Worm (Caenorhabditis elegans) whole organism, L4 larva: ENCODE measurements around the gene C08B6.6.

ENCODE experiments used
- F26F4.8 ChIP-seq: fragments of 200-800 bp; sonication (Bioruptor generic); conservative IDR thresholded peaks from 2 replicates; pipeline ENCODE4 v1.3.6; 2022; ENCODE audit warnings: missing genetic modification characterization, missing compliant biosample characterization
- F49E8.2 ChIP-seq: sonication (generic microtip); optimal IDR thresholded peaks from 2 replicates; lab custom pipeline; 2016; ENCODE audit warnings: missing compliant biosample characterization, mild to moderate bottlenecking, missing genetic modification characterization, borderline replicate concordance
- T20F7.1 ChIP-seq: fragments of 200-800 bp; sonication (Bioruptor generic); optimal IDR thresholded peaks from 2 replicates; lab custom pipeline; 2018; ENCODE audit warnings: mild to moderate bottlenecking, missing genetic modification characterization, missing compliant biosample characterization
- T26A8.4 ChIP-seq: fragments of 200-800 bp; sonication (Bioruptor generic); IDR thresholded peaks from 2 replicates; pipeline ENCODE4 v1.3.6; 2022; ENCODE audit warnings: missing genetic modification characterization, missing compliant biosample characterization
- Y105C5A.15 ChIP-seq: fragments of 200-800 bp; sonication (Bioruptor generic); IDR thresholded peaks from 2 replicates; pipeline ENCODE4 v1.3.6; 2022; ENCODE audit warnings: missing genetic modification characterization, missing compliant biosample characterization
- Y5F2A.4 ChIP-seq: fragments of 200-800 bp; sonication (Bioruptor generic); optimal IDR thresholded peaks from 2 replicates; lab custom pipeline; 2018; ENCODE audit warnings: mild to moderate bottlenecking, missing genetic modification characterization, missing compliant biosample characterization
- Y75B8A.6 ChIP-seq: fragments of 200-800 bp; sonication (Bioruptor generic); IDR thresholded peaks from 2 replicates; pipeline ENCODE4 v1.3.6; 2022; ENCODE audit warnings: missing genetic modification reagents, missing genetic modification characterization, missing compliant biosample characterization
- ama-1 ChIP-seq: fragments of 150-350 bp; optimal IDR thresholded peaks from 2 replicates; lab custom pipeline; 2014; ENCODE audit warnings: inconsistent platforms, mixed read lengths
- ceh-44 ChIP-seq: fragments of 200-800 bp; sonication (Bioruptor generic); IDR thresholded peaks from 2 replicates; pipeline ENCODE4 v1.3.6; 2022; ENCODE audit warnings: missing genetic modification reagents, missing genetic modification characterization, missing compliant biosample characterization
- ceh-62 ChIP-seq: sonication (generic microtip); optimal IDR thresholded peaks from 2 replicates; lab custom pipeline; 2017; ENCODE audit warnings: missing biosample characterization, missing genetic modification characterization
- cey-2 ChIP-seq: sonication (generic microtip); optimal IDR thresholded peaks from 3 replicates; lab custom pipeline; 2017; ENCODE audit warnings: missing genetic modification characterization, mild to moderate bottlenecking, missing compliant biosample characterization, antibody characterized with exemption, borderline replicate concordance; ENCODE audit not compliant: insufficient read depth
- ctbp-1 ChIP-seq: fragments of 200-800 bp; sonication (Bioruptor generic); IDR thresholded peaks from 2 replicates; pipeline ENCODE4 v1.3.6; 2022; ENCODE audit warnings: missing genetic modification reagents, missing genetic modification characterization, missing compliant biosample characterization
- daf-12 ChIP-seq: fragments of 150-350 bp; optimal IDR thresholded peaks from 2 replicates; lab custom pipeline; 2014; ENCODE audit warnings: missing biosample characterization, missing genetic modification reagents, missing genetic modification characterization
- daf-16 ChIP-seq, 3 experiments: sonication (generic microtip); optimal IDR thresholded peaks; 2 replicates each; lab custom pipeline; 2016 to 2017; ENCODE audit warnings: missing genetic modification characterization in 3 of 3, missing genetic modification reagents in 3 of 3, mild to moderate bottlenecking in 2 of 3, missing compliant biosample characterization in 2 of 3, missing biosample characterization in 1 of 3, moderate library complexity in 1 of 3
- daf-8 ChIP-seq: fragments of 200-800 bp; sonication (Bioruptor generic); IDR thresholded peaks from 2 replicates; pipeline ENCODE4 v1.3.6; 2022; ENCODE audit warnings: missing genetic modification characterization, missing compliant biosample characterization
- dmd-9 ChIP-seq: fragments of 200-800 bp; sonication (Bioruptor generic); IDR thresholded peaks from 2 replicates; pipeline ENCODE4 v1.3.6; 2022; ENCODE audit warnings: missing genetic modification reagents, missing genetic modification characterization, missing compliant biosample characterization
- dpl-1 ChIP-seq: fragments of 150-350 bp; optimal IDR thresholded peaks from 2 replicates; lab custom pipeline; 2014; ENCODE audit warnings: missing biosample characterization, missing genetic modification reagents, missing genetic modification characterization
- dve-1 ChIP-seq: sonication (generic microtip); optimal IDR thresholded peaks from 2 replicates; lab custom pipeline; 2017; ENCODE audit warnings: antibody characterized with exemption, mild to moderate bottlenecking, missing genetic modification characterization, missing compliant biosample characterization; ENCODE audit not compliant: insufficient read depth
- gei-8 ChIP-seq: fragments of 200-800 bp; sonication (Bioruptor generic); optimal IDR thresholded peaks from 2 replicates; lab custom pipeline; 2018; ENCODE audit warnings: mild to moderate bottlenecking, missing genetic modification characterization, missing compliant biosample characterization
- hlh-11 ChIP-seq: fragments of 200-800 bp; sonication (Bioruptor generic); optimal IDR thresholded peaks from 2 replicates; lab custom pipeline; 2018; ENCODE audit warnings: mild to moderate bottlenecking, missing genetic modification characterization, missing compliant biosample characterization
- hmg-1.1 ChIP-seq: fragments of 200-800 bp; sonication (Bioruptor generic); IDR thresholded peaks from 2 replicates; pipeline ENCODE4 v1.3.6; 2022; ENCODE audit warnings: missing genetic modification reagents, missing genetic modification characterization, missing compliant biosample characterization
- lim-7 ChIP-seq: fragments of 200-800 bp; sonication (Bioruptor generic); IDR thresholded peaks from 2 replicates; pipeline ENCODE4 v1.3.6; 2022; ENCODE audit warnings: missing genetic modification characterization, missing compliant biosample characterization
- lin-29 ChIP-seq: fragments of 200-800 bp; sonication (Bioruptor generic); IDR thresholded peaks from 2 replicates; pipeline ENCODE4 v1.3.6; 2022; ENCODE audit warnings: missing genetic modification reagents, missing genetic modification characterization, missing compliant biosample characterization
- lin-39 ChIP-seq: fragments of 150-350 bp; optimal IDR thresholded peaks from 2 replicates; lab custom pipeline; 2014; ENCODE audit warnings: missing biosample characterization, missing genetic modification reagents, missing genetic modification characterization
- lir-3 ChIP-seq: sonication (generic microtip); optimal IDR thresholded peaks from 2 replicates; lab custom pipeline; 2016; ENCODE audit warnings: mild to moderate bottlenecking, missing genetic modification characterization, missing compliant biosample characterization
- madf-5 ChIP-seq, 2 experiments: fragments of 200-800 bp; sonication (Bioruptor generic); IDR thresholded peaks; 2 replicates each; pipeline ENCODE4 v1.3.6; 2022; ENCODE audit warnings: missing compliant biosample characterization in 2 of 2, missing genetic modification characterization in 2 of 2
- mdl-1 ChIP-seq, 2 experiments: fragments of 150-350 bp in 1 of 2; sonication (generic microtip) in 1 of 2; optimal IDR thresholded peaks; 2 replicates each; lab custom pipeline; 2014 to 2017; ENCODE audit warnings: missing biosample characterization in 2 of 2, missing genetic modification characterization in 2 of 2
- mep-1 ChIP-seq: fragments of 150-350 bp; sonication (generic microtip); optimal IDR thresholded peaks from 3 replicates; lab custom pipeline; 2014; ENCODE audit warnings: missing biosample characterization, missing genetic modification characterization
- mxl-3 ChIP-seq: fragments of 200-800 bp; sonication (Bioruptor generic); optimal IDR thresholded peaks from 2 replicates; lab custom pipeline; 2018; ENCODE audit warnings: mild to moderate bottlenecking, missing genetic modification characterization, missing compliant biosample characterization
- nhr-111 ChIP-seq: fragments of 200-800 bp; sonication (Bioruptor generic); optimal IDR thresholded peaks from 2 replicates; lab custom pipeline; 2018; ENCODE audit warnings: mild to moderate bottlenecking, missing genetic modification characterization, missing compliant biosample characterization
- nhr-25 ChIP-seq: sonication (generic microtip); optimal IDR thresholded peaks from 2 replicates; lab custom pipeline; 2017; ENCODE audit warnings: missing genetic modification characterization, mild to moderate bottlenecking, missing compliant biosample characterization, antibody characterized with exemption, moderate library complexity, borderline replicate concordance; ENCODE audit not compliant: insufficient read depth
- nhr-28 ChIP-seq: fragments of 150-350 bp; optimal IDR thresholded peaks from 2 replicates; lab custom pipeline; 2014; ENCODE audit warnings: missing biosample characterization, missing genetic modification characterization
- nhr-42 ChIP-seq: fragments of 200-800 bp; sonication (Bioruptor generic); IDR thresholded peaks from 2 replicates; pipeline ENCODE4 v1.3.6; 2022; ENCODE audit warnings: missing genetic modification characterization, missing compliant biosample characterization
- nhr-48 ChIP-seq: sonication (generic microtip); optimal IDR thresholded peaks from 2 replicates; lab custom pipeline; 2016; ENCODE audit warnings: mild to moderate bottlenecking, missing genetic modification characterization, missing compliant biosample characterization
- nhr-76 ChIP-seq: fragments of 150-350 bp; optimal IDR thresholded peaks from 2 replicates; lab custom pipeline; 2014; ENCODE audit warnings: missing biosample characterization, missing genetic modification characterization
- nhr-77 ChIP-seq: fragments of 150-350 bp; optimal IDR thresholded peaks from 2 replicates; lab custom pipeline; 2014; ENCODE audit warnings: missing biosample characterization, missing genetic modification characterization
- php-3 ChIP-seq: fragments of 200-800 bp; sonication (Bioruptor generic); IDR thresholded peaks from 2 replicates; pipeline ENCODE4 v1.3.6; 2022; ENCODE audit warnings: missing genetic modification reagents, missing genetic modification characterization, missing compliant biosample characterization
- pqm-1 ChIP-seq: sonication (generic microtip); optimal IDR thresholded peaks from 2 replicates; lab custom pipeline; 2017; ENCODE audit warnings: missing biosample characterization, missing genetic modification characterization
- rbr-2 ChIP-seq: sonication (generic microtip); optimal IDR thresholded peaks from 2 replicates; lab custom pipeline; 2016; ENCODE audit warnings: missing genotype, missing genetic modification characterization, missing compliant biosample characterization
- skn-1 ChIP-seq: fragments of 150-350 bp; optimal IDR thresholded peaks from 2 replicates; lab custom pipeline; 2014; ENCODE audit warnings: missing biosample characterization, missing genetic modification characterization
- spr-1 ChIP-seq: sonication (generic microtip); optimal IDR thresholded peaks from 2 replicates; lab custom pipeline; 2016; ENCODE audit warnings: mild to moderate bottlenecking, missing genetic modification characterization, missing compliant biosample characterization
- spr-3 ChIP-seq: fragments of 200-800 bp; sonication (Bioruptor generic); optimal IDR thresholded peaks from 2 replicates; lab custom pipeline; 2018; ENCODE audit warnings: mild to moderate bottlenecking, missing genetic modification characterization, missing compliant biosample characterization
- tag-97 ChIP-seq: fragments of 200-800 bp; sonication (Bioruptor generic); IDR thresholded peaks from 2 replicates; pipeline ENCODE4 v1.3.6; 2022; ENCODE audit warnings: missing genetic modification characterization, missing compliant biosample characterization
- tra-1 ChIP-seq: fragments of 200-800 bp; sonication (Bioruptor generic); IDR thresholded peaks from 2 replicates; pipeline ENCODE4 v1.3.6; 2022; ENCODE audit warnings: missing genetic modification reagents, missing genetic modification characterization, missing compliant biosample characterization
- unc-130 ChIP-seq: sonication (generic microtip); optimal IDR thresholded peaks from 2 replicates; lab custom pipeline; 2016; ENCODE audit warnings: missing genetic modification reagents, missing genetic modification characterization, missing compliant biosample characterization
- unc-62 ChIP-seq, 3 experiments: fragments of 150-350 bp in 1 of 3; sonication (generic microtip); optimal IDR thresholded peaks in 2 of 3; peaks in 1 of 3; 1 replicate in 1 of 3; 2 replicates in 2 of 3; lab custom pipeline; 2014 to 2017; ENCODE audit warnings: missing biosample characterization in 3 of 3, missing genetic modification characterization in 3 of 3, missing genetic modification reagents in 3 of 3, missing genotype in 1 of 3
- zag-1 ChIP-seq: fragments of 150-350 bp; optimal IDR thresholded peaks from 2 replicates; lab custom pipeline; 2014; ENCODE audit warnings: missing biosample characterization, missing genetic modification characterization
- zip-2 ChIP-seq: fragments of 150-350 bp; optimal IDR thresholded peaks from 2 replicates; lab custom pipeline; 2014; ENCODE audit warnings: missing biosample characterization, missing genetic modification characterization

Gene C08B6.6

ce11 chrV:10160954-10161353 is 37.5 kb downstream of the C08B6.6 start, which contains the start of gene C51E3.10 (continued):
- TF ChIP-seq lim-7 (GFP tag; lab: Robert Waterston, UW) (no peak), daf-16 (GFP tag; optimal IDR thresholded peaks at IDR 0.05; lab: Kevin White, UChicago) (no peak), daf-16 (tag; optimal IDR thresholded peaks at IDR 0.05; lab: Kevin White, UChicago) (peak; percentile 66), mdl-1 (tag; optimal IDR thresholded peaks at IDR 0.05; lab: Kevin White, UChicago) (peak in 1 of 2 experiments; percentile 77), gei-8 (no peak), spr-3 (GFP tag; lab: Kevin White, UChicago) (no peak), ctbp-1 (no peak), nhr-48 (tag; lab: Kevin White, UChicago) (peak; percentile 18), lin-39 (no peak), pqm-1 (tag; lab: Kevin White, UChicago) (peak; percentile 93), nhr-77 (peak; percentile 35), T26A8.4 (GFP tag; lab: Robert Waterston, UW) (no peak), hlh-11 (tag; lab: Kevin White, UChicago) (peak; percentile 80), dmd-9 (GFP tag; lab: Robert Waterston, UW) (no peak), tag-97 (GFP tag; lab: Robert Waterston, UW) (no peak), php-3 (no peak), cey-2 (tag; lab: Kevin White, UChicago) (no peak), nhr-25 (no peak), T20F7.1 (GFP tag; lab: Kevin White, UChicago) (no peak), Y5F2A.4 (no peak), unc-62 (GFP tag; optimal IDR thresholded peaks at IDR 0.05 in 1 of 2; lab: Kevin White, UChicago) (peak in 1 of 2 experiments; percentile 89), unc-62 (tag; optimal IDR thresholded peaks at IDR 0.05; lab: Kevin White, UChicago) (no peak), daf-8 (no peak), zag-1 (tag; lab: Kevin White, UChicago) (no peak), ceh-44 (GFP tag; lab: Robert Waterston, UW) (no peak), Y105C5A.15 (GFP tag; lab: Robert Waterston, UW) (no peak), ceh-62 (no peak), dpl-1 (GFP tag; lab: Kevin White, UChicago) (no peak), nhr-111 (no peak), ama-1 (no peak), Y75B8A.6 (GFP tag; lab: Robert Waterston, UW) (no peak), nhr-28 (tag; lab: Kevin White, UChicago) (peak; percentile 88), hmg-1.1 (GFP tag; lab: Robert Waterston, UW) (no peak), daf-12 (tag; lab: Kevin White, UChicago) (no peak), madf-5 (GFP tag; IDR thresholded peaks at IDR 0.05; lab: Robert Waterston, UW) (no peak), unc-130 (no peak), lir-3 (tag; lab: Kevin White, UChicago) (no peak), rbr-2 (tag; lab: Kevin White, UChicago) (no peak), nhr-42 (0 out of 2 replicates have a peak, but pooled peaks have one; percentile 50), spr-1 (tag; lab: Kevin White, UChicago) (no peak), dve-1 (tag; lab: Kevin White, UChicago) (peak; percentile 70), lin-29 (GFP tag; lab: Robert Waterston, UW) (no peak), F49E8.2 (no peak)

ce11 chrV:10166368-10166767 is 42.9 kb downstream of the C08B6.6 start, which contains the start of gene C51E3.6:
C51E3.6 (minus strand) TSS chrV:10166468.
- no peak for TF ChIP-seq nhr-76 (tag; lab: Kevin White, UChicago)
- TF ChIP-seq skn-1, result no peak
- no peak for TF ChIP-seq zip-2 (tag; lab: Kevin White, UChicago)
- no peak for TF ChIP-seq mxl-3 (GFP tag; lab: Kevin White, UChicago)
- no peak for TF ChIP-seq tra-1 (GFP tag; lab: Robert Waterston, UW)
- TF ChIP-seq dmd-9 (GFP tag; lab: Robert Waterston, UW), result no peak
- no peak for TF ChIP-seq mep-1
- no peak for TF ChIP-seq F26F4.8 (GFP tag; lab: Robert Waterston, UW)
- no peak for TF ChIP-seq Y75B8A.6 (GFP tag; lab: Robert Waterston, UW)
